Worm (Caenorhabditis elegans) whole organism, L3 larva: ENCODE measurements around the gene twk-21.
A peak's percentile ranks its signal among the peaks of the same experiment; 100 is the strongest.

ENCODE experiments used
- R02D3.7 ChIP-seq: fragments of 150-350 bp; optimal IDR thresholded peaks from 2 replicates; lab custom pipeline; 2014; ENCODE audit warnings: missing biosample characterization, missing genetic modification characterization
- ceh-28 ChIP-seq: fragments of 150-350 bp; optimal IDR thresholded peaks from 2 replicates; lab custom pipeline; 2014; ENCODE audit warnings: missing biosample characterization, missing genetic modification reagents, missing genetic modification characterization
- ceh-9 ChIP-seq: sonication (generic microtip); optimal IDR thresholded peaks from 2 replicates; lab custom pipeline; 2018; ENCODE audit warnings: missing biosample characterization, missing genetic modification characterization
- egl-27 ChIP-seq: sonication (generic microtip); optimal IDR thresholded peaks from 4 replicates; lab custom pipeline; 2017; ENCODE audit warnings: missing biosample characterization, missing genetic modification reagents, missing genetic modification characterization
- elt-1 ChIP-seq: fragments of 150-350 bp; optimal IDR thresholded peaks from 2 replicates; lab custom pipeline; 2014; ENCODE audit warnings: missing biosample characterization, missing genetic modification characterization
- elt-2 ChIP-seq: sonication (generic microtip); optimal IDR thresholded peaks from 2 replicates; lab custom pipeline; 2016; ENCODE audit warnings: missing genetic modification reagents, mild to moderate bottlenecking, missing genetic modification characterization, missing compliant biosample characterization
- elt-3 ChIP-seq, 3 experiments: fragments of 150-350 bp in 1 of 3; sonication (generic microtip) in 2 of 3; optimal IDR thresholded peaks; 2 replicates in 2 of 3; 4 replicates in 1 of 3; lab custom pipeline; 2014 to 2017; ENCODE audit warnings: missing biosample characterization in 3 of 3, missing genetic modification characterization in 3 of 3
- eor-1 ChIP-seq, 2 experiments: fragments of 150-350 bp; optimal IDR thresholded peaks; 2 replicates each; lab custom pipeline; 2014 to 2018; ENCODE audit warnings: missing biosample characterization in 2 of 2, missing genetic modification characterization in 2 of 2
- fkh-2 ChIP-seq: fragments of 150-350 bp; optimal IDR thresholded peaks from 2 replicates; lab custom pipeline; 2014; ENCODE audit warnings: missing biosample characterization, missing genetic modification reagents, missing genetic modification characterization
- lin-15B ChIP-seq: fragments of 150-350 bp; optimal IDR thresholded peaks from 2 replicates; lab custom pipeline; 2014; ENCODE audit warnings: missing biosample characterization, missing genetic modification characterization
- lin-39 ChIP-seq: fragments of 150-350 bp; optimal IDR thresholded peaks from 2 replicates; lab custom pipeline; 2018; ENCODE audit warnings: missing biosample characterization, missing genetic modification reagents, missing genetic modification characterization
- lsy-12 ChIP-seq: sonication (generic microtip); optimal IDR thresholded peaks from 2 replicates; lab custom pipeline; 2016; ENCODE audit warnings: mild to moderate bottlenecking, missing genetic modification characterization, missing compliant biosample characterization
- mdl-1 ChIP-seq: fragments of 150-350 bp; optimal IDR thresholded peaks from 2 replicates; lab custom pipeline; 2014; ENCODE audit warnings: missing biosample characterization, missing genetic modification characterization
- mml-1 ChIP-seq: fragments of 150-350 bp; sonication (generic microtip); optimal IDR thresholded peaks from 3 replicates; lab custom pipeline; 2014; ENCODE audit warnings: missing biosample characterization, missing genetic modification characterization
- nhr-12 ChIP-seq: fragments of 150-350 bp; optimal IDR thresholded peaks from 2 replicates; lab custom pipeline; 2014; ENCODE audit warnings: missing biosample characterization, missing genetic modification characterization
- nhr-25 ChIP-seq: sonication (generic microtip); optimal IDR thresholded peaks from 2 replicates; lab custom pipeline; 2017; ENCODE audit warnings: missing biosample characterization, missing genetic modification characterization
- nhr-28 ChIP-seq: fragments of 150-350 bp; optimal IDR thresholded peaks from 2 replicates; lab custom pipeline; 2014; ENCODE audit warnings: missing biosample characterization, missing genetic modification characterization
- nhr-43 ChIP-seq: sonication (generic microtip); optimal IDR thresholded peaks from 2 replicates; lab custom pipeline; 2016; ENCODE audit warnings: mild to moderate bottlenecking, missing genetic modification characterization, missing compliant biosample characterization; ENCODE audit not compliant: poor library complexity, severe bottlenecking
- nhr-67 ChIP-seq: fragments of 150-350 bp; optimal IDR thresholded peaks from 2 replicates; lab custom pipeline; 2014; ENCODE audit warnings: missing biosample characterization, missing genetic modification characterization
- nhr-76 ChIP-seq: fragments of 150-350 bp; sonication (generic microtip); optimal IDR thresholded peaks from 5 replicates; lab custom pipeline; 2014; ENCODE audit warnings: missing biosample characterization, missing genetic modification characterization
- pha-4 ChIP-seq: fragments of 150-350 bp; optimal IDR thresholded peaks from 2 replicates; lab custom pipeline; 2014; ENCODE audit warnings: missing biosample characterization, missing genetic modification reagents, missing genetic modification characterization
- pqm-1 ChIP-seq: fragments of 150-350 bp; optimal IDR thresholded peaks from 2 replicates; lab custom pipeline; 2017; ENCODE audit warnings: missing biosample characterization, missing genetic modification characterization, inconsistent platforms
- sea-2 ChIP-seq: fragments of 150-350 bp; sonication (generic microtip); optimal IDR thresholded peaks from 4 replicates; lab custom pipeline; 2014; ENCODE audit warnings: missing biosample characterization, missing genetic modification reagents, missing genetic modification characterization
- skn-1 ChIP-seq: fragments of 150-350 bp; optimal IDR thresholded peaks from 2 replicates; lab custom pipeline; 2014; ENCODE audit warnings: missing biosample characterization, missing genetic modification characterization
- tbx-2 ChIP-seq: sonication (generic microtip); optimal IDR thresholded peaks from 2 replicates; lab custom pipeline; 2016; ENCODE audit warnings: mild to moderate bottlenecking, missing genetic modification characterization, missing compliant biosample characterization
- unc-39 ChIP-seq: sonication (generic microtip); optimal IDR thresholded peaks from 4 replicates; lab custom pipeline; 2017; ENCODE audit warnings: missing biosample characterization, missing genetic modification characterization
- zag-1 ChIP-seq: fragments of 150-350 bp; optimal IDR thresholded peaks from 2 replicates; lab custom pipeline; 2014; ENCODE audit warnings: missing biosample characterization, missing genetic modification characterization
- ztf-11 ChIP-seq: fragments of 150-350 bp; optimal IDR thresholded peaks from 2 replicates; lab custom pipeline; 2014; ENCODE audit warnings: missing biosample characterization, missing genetic modification characterization
- ztf-4 ChIP-seq: fragments of 150-350 bp; optimal IDR thresholded peaks from 2 replicates; lab custom pipeline; 2014; ENCODE audit warnings: missing biosample characterization, missing genetic modification characterization

twk-21 gene

DNA sequence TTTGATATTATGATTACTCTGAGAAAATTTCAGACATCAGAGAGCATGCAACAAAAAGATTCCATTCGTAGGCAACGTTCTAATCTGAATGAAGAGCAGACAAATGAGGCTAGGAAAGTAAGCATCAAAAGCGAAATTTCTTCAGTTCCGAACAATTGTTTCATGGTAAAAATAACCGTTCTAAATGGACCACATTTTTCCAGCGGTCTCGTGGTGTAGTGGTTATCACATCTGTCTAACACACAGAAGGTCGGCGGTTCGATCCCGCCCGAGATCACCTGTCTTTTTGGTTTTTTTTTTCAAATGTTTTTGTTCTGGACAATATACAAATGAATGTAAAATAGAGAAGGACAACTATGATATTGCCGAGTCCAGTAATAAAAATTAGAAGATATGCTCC is at the start of gene twk-21:
Gene twk-21, plus strand, starts transcription at position 34 of the 400 bp plus-strand sequence.
- TF ChIP-seq unc-39 (tag; lab: Kevin White, UChicago): no peak
- no peak for TF ChIP-seq mdl-1 (tag; lab: Kevin White, UChicago)

DNA sequence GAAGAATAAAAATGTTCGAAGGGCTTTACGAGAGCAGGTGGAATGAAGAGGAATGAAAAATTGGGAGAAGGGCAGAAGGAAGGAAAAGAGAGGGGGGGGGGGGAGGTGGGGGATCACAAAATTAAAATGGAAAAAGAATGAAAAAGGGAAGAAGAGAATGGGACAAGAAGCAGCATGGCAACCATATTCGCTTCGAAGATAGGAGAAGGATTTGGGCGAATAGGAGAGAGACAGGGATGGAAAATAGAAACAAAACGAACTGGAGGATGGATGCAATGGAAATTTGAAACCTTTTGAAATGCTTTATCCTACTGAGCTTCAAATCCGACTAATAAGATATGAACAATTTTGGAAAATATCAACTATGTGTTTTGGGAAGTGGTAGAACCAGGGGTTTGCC is 49.0 kb upstream of the twk-21 start, which contains the start of gene W10G6.6:
Gene W10G6.6, minus strand, starts transcription at position 101 of the 400 bp plus-strand sequence.
- TF ChIP-seq mdl-1 (tag; lab: Kevin White, UChicago) (no peak), tbx-2 (tag; lab: Kevin White, UChicago) (no peak), mml-1 (tag; lab: Kevin White, UChicago) (no peak), lsy-12 (tag; lab: Kevin White, UChicago) (no peak), nhr-12 (no peak), sea-2 (GFP tag; lab: Kevin White, UChicago) (no peak), elt-2 (tag; lab: Kevin White, UChicago) (no peak), nhr-76 (tag; lab: Kevin White, UChicago) (no peak), ztf-11 (tag; lab: Kevin White, UChicago) (no peak), skn-1 (tag; lab: Kevin White, UChicago) (no peak)
- TF ChIP-seq, all 47 proteins: peak for 0

DNA sequence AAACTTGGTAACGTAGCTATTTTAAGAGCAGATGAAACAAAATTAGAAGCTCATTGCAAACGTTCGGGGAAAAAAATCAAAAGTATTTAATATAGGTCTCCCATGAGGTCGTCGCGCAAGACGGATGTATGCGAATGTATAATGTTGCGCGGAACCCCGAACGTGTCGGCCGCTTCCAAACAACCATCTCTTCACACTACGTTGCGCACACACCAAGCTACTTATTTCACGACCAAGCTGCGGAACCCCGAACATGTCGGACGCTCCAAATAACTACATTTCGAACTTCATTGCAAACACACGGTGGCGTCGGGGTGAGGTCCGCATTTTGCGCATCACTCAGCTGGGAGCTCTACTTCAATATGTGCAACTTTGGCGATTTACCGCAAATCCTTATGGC is 41.2 kb upstream of the twk-21 start:
- no peak for TF ChIP-seq lin-39 (tag; lab: Kevin White, UChicago)
- no peak for TF ChIP-seq elt-3 (tag; optimal IDR thresholded peaks at IDR 0.05; lab: Kevin White, UChicago)
- no peak for TF ChIP-seq lin-15B
- TF ChIP-seq skn-1 (tag; lab: Kevin White, UChicago): no peak
- no peak for TF ChIP-seq elt-1 (tag; lab: Kevin White, UChicago)
- no peak for TF ChIP-seq eor-1 (tag; optimal IDR thresholded peaks at IDR 0.05; lab: Kevin White, UChicago)
- no peak for TF ChIP-seq mdl-1 (tag; lab: Kevin White, UChicago)
- no peak for TF ChIP-seq mml-1 (tag; lab: Kevin White, UChicago)
- no peak for TF ChIP-seq nhr-67 (tag; lab: Kevin White, UChicago)
- TF ChIP-seq R02D3.7 (tag; lab: Kevin White, UChicago): no peak
- no peak for TF ChIP-seq fkh-2 (tag; lab: Kevin White, UChicago)

DNA sequence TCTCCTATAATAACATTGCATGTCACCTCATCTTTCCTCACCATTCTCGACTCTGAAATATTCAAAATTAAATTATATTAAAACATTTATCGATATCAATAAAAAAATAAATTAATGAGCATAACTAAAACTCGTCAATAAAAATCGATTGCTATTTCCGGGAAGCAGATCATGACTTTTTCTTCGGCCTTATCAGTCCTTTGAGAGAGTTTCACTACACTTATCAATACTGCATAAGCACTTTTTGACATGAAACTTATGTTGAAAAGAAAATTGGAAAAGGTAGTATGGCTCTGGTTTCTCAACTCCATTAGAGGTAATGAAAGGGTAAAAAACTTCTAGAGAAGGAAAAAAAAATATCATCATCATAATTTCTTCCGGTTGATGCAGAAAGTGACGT is 39.6 kb upstream of the twk-21 start:
- TF ChIP-seq ztf-4 (tag; lab: Kevin White, UChicago) (no peak), elt-2 (tag; lab: Kevin White, UChicago) (peak; percentile 83), pha-4 (tag; lab: Kevin White, UChicago) (peak; percentile 19), egl-27 (no peak), nhr-28 (tag; lab: Kevin White, UChicago) (no peak), fkh-2 (tag; lab: Kevin White, UChicago) (no peak), pqm-1 (tag; lab: Kevin White, UChicago) (peak; percentile 70), nhr-67 (tag; lab: Kevin White, UChicago) (no peak), zag-1 (no peak), eor-1 (tag; optimal IDR thresholded peaks at IDR 0.05; lab: Kevin White, UChicago) (no peak)

DNA sequence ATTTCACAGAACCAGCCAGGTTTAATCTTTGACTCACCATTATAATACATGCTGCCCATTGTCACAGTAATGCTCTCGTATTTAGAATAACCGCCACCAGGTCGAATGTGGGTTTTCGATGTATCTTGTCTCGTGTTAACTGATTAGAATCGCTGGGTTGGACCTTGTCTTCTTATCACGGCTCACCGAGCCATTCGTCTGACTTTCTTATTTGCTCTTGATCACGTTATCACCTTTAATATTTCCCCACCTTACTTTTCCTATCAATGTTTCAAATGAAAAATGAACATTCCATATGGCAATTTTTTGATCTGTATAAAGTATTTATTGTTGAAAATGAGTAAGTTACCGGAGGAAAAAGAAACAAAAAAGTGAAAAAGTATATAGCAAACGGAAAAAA is 37.7 kb upstream of the twk-21 start, which contains the start of gene sgk-1:
Gene sgk-1, minus strand, starts transcription at position 130 of the 400 bp plus-strand sequence.
- no peak for TF ChIP-seq ceh-9 (tag; lab: Kevin White, UChicago)
- peak; percentile 79 for TF ChIP-seq elt-2 (tag; lab: Kevin White, UChicago)
- peak; percentile 75 for TF ChIP-seq pqm-1 (tag; lab: Kevin White, UChicago)

DNA sequence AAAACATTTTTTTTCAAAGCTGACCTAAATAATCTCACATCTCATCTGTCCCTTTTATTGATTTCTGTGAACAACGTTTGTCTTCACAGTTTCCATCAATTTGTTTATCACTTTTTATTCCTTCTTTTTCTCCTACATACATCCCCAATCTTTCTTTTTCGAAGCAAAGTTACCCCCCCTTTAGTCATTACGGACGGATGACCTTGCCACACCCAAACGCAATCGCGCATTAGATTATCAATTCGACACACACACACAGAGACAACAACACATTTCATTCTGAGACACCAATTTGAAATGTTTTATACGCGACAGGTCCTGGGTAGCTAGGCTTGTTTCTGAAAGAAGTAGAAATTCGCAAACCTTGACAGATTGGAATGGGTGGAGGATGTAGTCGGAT is 36.4 kb upstream of the twk-21 start:
- TF ChIP-seq nhr-25 (tag; lab: Kevin White, UChicago) (peak; percentile 62), ceh-28 (tag; lab: Kevin White, UChicago) (no peak)

DNA sequence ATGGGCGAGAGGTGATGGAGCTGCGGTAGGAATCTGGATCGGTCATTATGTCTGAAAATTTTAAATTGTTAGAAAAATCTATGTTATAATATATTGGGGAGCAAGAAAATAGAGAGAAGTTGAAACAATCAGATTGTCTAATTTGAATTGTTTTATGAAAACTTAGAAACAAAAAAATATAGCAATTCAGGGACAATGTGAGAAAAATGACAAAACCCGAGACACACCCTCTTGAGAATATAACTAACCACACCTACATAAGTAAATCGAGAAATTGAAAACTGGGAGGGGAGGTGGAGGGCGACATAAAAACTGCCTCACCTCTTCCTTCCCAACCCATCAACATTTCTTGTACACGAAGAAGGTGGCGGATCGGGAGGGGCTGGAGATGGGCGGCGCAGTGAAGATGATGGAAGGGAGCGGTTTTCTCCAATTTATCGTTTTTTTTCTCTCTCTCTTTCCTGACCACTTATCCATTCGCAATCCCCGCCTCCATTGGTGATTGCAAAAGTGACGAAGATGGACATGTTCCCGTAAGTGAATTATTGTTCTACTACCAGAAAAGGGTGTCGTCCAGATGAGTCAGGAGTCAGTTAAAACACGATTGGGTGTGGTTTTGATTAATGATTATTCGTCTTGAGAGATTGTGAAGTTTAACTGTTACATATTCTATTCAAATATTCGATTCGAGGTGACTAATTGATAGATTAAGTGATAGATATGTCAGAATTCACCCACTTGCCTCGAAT is 33.9 kb upstream of the twk-21 start, which contains the start of gene mua-6:
Gene mua-6, minus strand, starts transcription at position 51 of the 749 bp plus-strand sequence.
- TF ChIP-seq lin-39 (tag; lab: Kevin White, UChicago): no peak
- TF ChIP-seq nhr-76 (tag; lab: Kevin White, UChicago): no peak
- peak; percentile 3 for TF ChIP-seq nhr-43 (tag; lab: Kevin White, UChicago)
